Fruit fly (Drosophila melanogaster) whole organism, adult: ENCODE data around the gene Grip163.

Experiments
- CG11617 ChIP-seq: fragments of 200-800 bp; sonication (Bioruptor generic); optimal IDR thresholded peaks from 2 replicates; lab custom pipeline; 2017; ENCODE audit warnings: mild to moderate bottlenecking, missing biosample characterization, missing genetic modification reagents, missing genetic modification characterization
- CG12768 ChIP-seq: fragments of 200-800 bp; sonication (Bioruptor generic); optimal IDR thresholded peaks from 2 replicates; lab custom pipeline; 2017; ENCODE audit warnings: missing biosample characterization, missing genetic modification characterization, mild to moderate bottlenecking, moderate library complexity, missing genetic modification reagents
- CG14711 ChIP-seq: fragments of 200-800 bp; sonication (Bioruptor generic); optimal IDR thresholded peaks from 2 replicates; lab custom pipeline; 2018; ENCODE audit warnings: missing biosample characterization, mild to moderate bottlenecking, missing genetic modification characterization, moderate library complexity
- CG1620 ChIP-seq: fragments of 200-800 bp; sonication (Bioruptor generic); optimal IDR thresholded peaks from 2 replicates; lab custom pipeline; 2016; ENCODE audit warnings: missing biosample characterization, missing genetic modification characterization
- CG33017 ChIP-seq: fragments of 200-800 bp; sonication (Bioruptor generic); optimal IDR thresholded peaks from 2 replicates; lab custom pipeline; 2018; ENCODE audit warnings: missing biosample characterization, mild to moderate bottlenecking, missing genetic modification characterization, moderate library complexity
- CG5204 ChIP-seq: fragments of 200-800 bp; sonication (Bioruptor generic); optimal IDR thresholded peaks from 2 replicates; lab custom pipeline; 2016; ENCODE audit warnings: missing biosample characterization, missing genetic modification characterization
- CG7045 ChIP-seq: fragments of 200-800 bp; sonication (Bioruptor generic); optimal IDR thresholded peaks from 2 replicates; lab custom pipeline; 2017; ENCODE audit warnings: missing biosample characterization, mild to moderate bottlenecking, missing genetic modification characterization
- CG7101 ChIP-seq: fragments of 200-800 bp; sonication (Bioruptor generic); optimal IDR thresholded peaks from 2 replicates; lab custom pipeline; 2018; ENCODE audit warnings: missing biosample characterization, mild to moderate bottlenecking, missing genetic modification characterization, moderate library complexity
- Clk ChIP-seq: fragments of 200-800 bp; sonication (Bioruptor generic); optimal IDR thresholded peaks from 2 replicates; lab custom pipeline; 2017; ENCODE audit warnings: missing biosample characterization, missing genetic modification characterization
- Crg-1 ChIP-seq: fragments of 200-800 bp; sonication (Bioruptor generic); optimal IDR thresholded peaks from 2 replicates; lab custom pipeline; 2016; ENCODE audit warnings: missing biosample characterization, missing genetic modification characterization
- Hr96 ChIP-seq: fragments of 200-800 bp; sonication (Bioruptor generic); optimal IDR thresholded peaks from 2 replicates; lab custom pipeline; 2016; ENCODE audit warnings: missing biosample characterization, missing genetic modification characterization
- Mnt ChIP-seq: fragments of 200-800 bp; sonication (Bioruptor generic); optimal IDR thresholded peaks from 2 replicates; lab custom pipeline; 2016; ENCODE audit warnings: missing biosample characterization, mild to moderate bottlenecking, missing genetic modification characterization
- bab1 ChIP-seq: fragments of 200-800 bp; sonication (Bioruptor generic); optimal IDR thresholded peaks from 3 replicates; lab custom pipeline; 2019; ENCODE audit warnings: missing biosample characterization, mild to moderate bottlenecking, missing genetic modification characterization, moderate library complexity
- cic ChIP-seq: fragments of 200-800 bp; sonication (Bioruptor generic); optimal IDR thresholded peaks from 2 replicates; lab custom pipeline; 2017; ENCODE audit warnings: missing biosample characterization, mild to moderate bottlenecking, missing genetic modification characterization, moderate library complexity
- cnc ChIP-seq, 2 experiments: fragments of >200 bp; optimal IDR thresholded peaks; 2 replicates each; lab custom pipeline; 2017
- kay ChIP-seq: fragments of 200-800 bp; sonication (Bioruptor generic); peaks from one replicate; lab custom pipeline; 2016; ENCODE audit warnings: missing biosample characterization, missing genetic modification characterization, borderline replicate concordance
- ovo ChIP-seq: fragments of 200-800 bp; sonication (Bioruptor generic); optimal IDR thresholded peaks from 2 replicates; lab custom pipeline; 2016; ENCODE audit warnings: missing biosample characterization, missing genetic modification characterization
- pad ChIP-seq: fragments of 200-800 bp; sonication (Bioruptor generic); optimal IDR thresholded peaks from 3 replicates; lab custom pipeline; 2017; ENCODE audit warnings: missing biosample characterization, missing genetic modification characterization, mild to moderate bottlenecking, moderate library complexity, missing genetic modification reagents
- tj ChIP-seq: fragments of 200-800 bp; sonication (Bioruptor generic); optimal IDR thresholded peaks from 3 replicates; lab custom pipeline; 2017; ENCODE audit warnings: missing biosample characterization, mild to moderate bottlenecking, missing genetic modification characterization, moderate library complexity
- toe ChIP-seq: fragments of 200-800 bp; sonication (Bioruptor generic); optimal IDR thresholded peaks from 2 replicates; lab custom pipeline; 2016; ENCODE audit warnings: missing biosample characterization, missing genetic modification characterization

Grip163 gene

DNA sequence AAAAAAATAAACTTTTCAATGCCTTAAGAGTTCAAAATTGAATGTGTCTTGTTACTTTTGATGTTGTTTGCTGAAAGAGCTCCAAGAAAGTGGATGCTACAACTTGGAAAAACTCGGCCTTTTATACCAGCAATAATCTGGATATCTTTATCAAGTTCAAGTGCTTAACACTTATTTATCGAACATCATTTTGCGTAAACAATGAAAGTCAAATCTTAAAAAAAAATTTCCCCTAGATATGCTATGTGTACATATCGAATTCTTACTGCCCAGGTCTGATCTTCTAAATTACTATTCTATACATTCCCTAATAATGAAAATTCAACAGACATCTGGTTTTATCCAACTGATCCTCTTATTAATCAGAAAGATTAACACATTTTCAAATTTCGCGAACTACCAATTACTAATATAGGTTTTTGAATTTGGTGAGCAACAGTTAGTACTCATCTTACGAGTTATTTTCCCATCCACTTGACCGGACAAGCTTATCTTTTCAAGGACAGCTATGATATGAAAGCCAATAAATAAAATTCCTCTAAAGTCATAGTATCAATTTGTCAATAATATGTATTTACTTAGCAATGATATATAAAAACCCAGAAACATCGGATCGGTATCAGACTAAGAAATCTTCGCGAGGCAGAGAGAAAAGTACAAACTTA, 40.1 kb downstream of the Grip163 start, which contains the start of the genes CG11570 and CG43294:
Gene CG11570, minus strand, starts transcription at position 101 of the 665 bp plus-strand sequence.
Gene CG43294, plus strand, starts transcription at position 615 of the 665 bp plus-strand sequence.
- TF ChIP-seq Crg-1 (GFP tag; lab: Kevin White, UChicago): no peak
- TF ChIP-seq Clk (GFP tag; lab: Kevin White, UChicago): no peak
- TF ChIP-seq CG5204 (GFP tag; lab: Kevin White, UChicago): no peak
- TF ChIP-seq CG1620 (GFP tag; lab: Kevin White, UChicago): no peak
- TF ChIP-seq ovo (GFP tag; lab: Kevin White, UChicago): no peak
- TF ChIP-seq CG12768: no peak
- TF ChIP-seq Hr96 (GFP tag; lab: Kevin White, UChicago): no peak
- TF ChIP-seq CG11617 (GFP tag; lab: Kevin White, UChicago): no peak
- TF ChIP-seq CG7101: no peak
- TF ChIP-seq CG33017 (tag; lab: Kevin White, UChicago): no peak
- no peak for TF ChIP-seq cnc (optimal IDR thresholded peaks at IDR 0.05; lab: Kevin White, UChicago)
- no peak for TF ChIP-seq tj (GFP tag; lab: Kevin White, UChicago)

DNA sequence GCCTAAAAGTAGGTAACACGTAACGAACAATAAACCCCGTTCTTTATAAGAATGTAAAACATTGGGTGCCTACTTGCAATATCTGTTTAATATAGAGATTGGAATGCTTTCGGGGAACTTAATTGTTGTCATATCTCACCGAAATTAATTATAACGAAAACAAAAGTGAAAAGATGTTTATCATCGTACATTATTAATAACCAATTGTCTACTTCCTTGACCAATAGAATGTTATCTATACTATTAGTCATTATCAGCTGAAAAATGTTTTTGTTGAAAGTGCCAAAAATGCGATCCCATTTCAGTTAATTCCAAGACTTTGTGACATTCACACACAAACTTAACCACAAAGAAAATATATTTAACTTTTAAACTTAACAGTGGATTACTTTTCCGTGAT, 44.2 kb downstream of the Grip163 start, which contains the start of gene CG7248:
Gene CG7248, plus strand, starts transcription at position 301 of the 400 bp plus-strand sequence.
- TF ChIP-seq ovo (GFP tag; lab: Kevin White, UChicago): no peak
- peak; percentile 7 for TF ChIP-seq kay (GFP tag; lab: Kevin White, UChicago)

DNA sequence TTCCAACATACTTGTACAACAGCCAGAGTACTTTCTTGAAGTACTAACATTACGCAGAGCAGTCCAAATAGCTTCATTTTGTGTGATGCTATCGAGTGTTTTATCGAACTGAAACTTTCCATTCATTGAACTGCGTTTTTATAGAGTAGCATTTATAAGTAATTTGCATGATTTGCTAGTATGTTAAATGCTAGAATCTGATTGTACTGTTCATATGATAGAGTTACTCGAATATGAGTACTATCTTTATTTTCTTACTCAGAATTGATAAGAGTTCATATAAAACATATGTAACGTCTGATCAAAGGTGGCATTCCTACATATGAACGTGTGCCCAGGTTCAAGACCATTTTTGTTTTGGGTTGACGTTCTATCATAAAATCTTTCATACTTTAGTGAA, 44.7 kb downstream of the Grip163 start, which contains the start of gene obst-G:
Gene obst-G, minus strand, starts transcription at position 101 of the 400 bp plus-strand sequence.
- TF ChIP-seq CG7101: no peak
- TF ChIP-seq pad (GFP tag; lab: Kevin White, UChicago): no peak
- TF ChIP-seq ovo (GFP tag; lab: Kevin White, UChicago): no peak
- no peak for TF ChIP-seq kay (GFP tag; lab: Kevin White, UChicago)
- TF ChIP-seq Hr96 (GFP tag; lab: Kevin White, UChicago): no peak
- TF ChIP-seq CG5204 (GFP tag; lab: Kevin White, UChicago): no peak
- TF ChIP-seq bab1 (GFP tag; lab: Kevin White, UChicago): no peak
- TF ChIP-seq Clk (GFP tag; lab: Kevin White, UChicago): no peak
- no peak for TF ChIP-seq CG11617 (GFP tag; lab: Kevin White, UChicago)
- TF ChIP-seq Mnt (GFP tag; lab: Kevin White, UChicago): no peak
- TF ChIP-seq tj (GFP tag; lab: Kevin White, UChicago): no peak
- TF ChIP-seq cnc (optimal IDR thresholded peaks at IDR 0.05; lab: Kevin White, UChicago): no peak
- no peak for TF ChIP-seq toe (GFP tag; lab: Kevin White, UChicago)
- no peak for TF ChIP-seq Crg-1 (GFP tag; lab: Kevin White, UChicago)
- no peak for TF ChIP-seq cic (GFP tag; lab: Kevin White, UChicago)
- TF ChIP-seq CG1620 (GFP tag; lab: Kevin White, UChicago): no peak
- TF ChIP-seq CG12768: no peak
- no peak for TF ChIP-seq CG33017 (tag; lab: Kevin White, UChicago)
- no peak for TF ChIP-seq CG7045

DNA sequence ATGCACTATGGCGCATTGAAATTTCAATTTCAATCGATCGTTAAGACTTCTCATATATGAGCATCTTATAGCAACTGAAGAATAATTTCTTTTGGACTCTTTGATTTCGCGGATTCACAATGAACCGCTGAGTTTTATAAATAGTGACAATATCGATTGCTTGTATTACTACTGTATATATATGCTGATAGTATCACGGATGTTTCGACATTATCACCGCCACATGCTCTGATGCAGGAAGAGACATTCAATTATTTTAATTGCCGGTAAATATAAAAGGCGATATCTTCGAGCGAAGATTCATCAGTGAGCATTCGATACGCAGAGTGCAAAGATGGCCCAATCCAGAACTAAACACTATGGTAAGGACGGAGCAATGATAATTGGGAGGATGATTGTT, 48.4 kb downstream of the Grip163 start, which contains the start of gene CG17826:
Gene CG17826, plus strand, starts transcription at position 301 of the 400 bp plus-strand sequence.
- TF ChIP-seq CG11617 (GFP tag; lab: Kevin White, UChicago) (no peak), CG7101 (no peak), toe (GFP tag; lab: Kevin White, UChicago) (no peak)

DNA sequence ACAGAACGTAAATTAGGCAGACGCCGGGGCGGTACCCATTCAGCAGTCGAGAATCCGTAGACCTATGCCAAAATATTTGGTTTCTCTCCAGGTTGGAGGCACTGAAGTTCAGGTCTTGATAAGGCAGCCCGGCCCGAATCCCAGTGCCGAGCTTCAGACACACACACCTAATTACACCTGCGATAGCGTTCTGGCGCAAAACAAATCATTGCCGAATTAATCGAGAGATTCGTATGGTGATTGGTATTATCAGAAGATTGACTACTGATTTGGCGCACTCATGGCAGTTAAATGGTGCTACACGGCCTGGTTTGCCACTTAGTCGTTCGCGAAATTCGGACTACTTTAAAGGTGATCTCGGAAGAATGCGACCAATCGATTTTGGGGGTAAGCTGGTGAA, 50.6 kb downstream of the Grip163 start, which contains the start of gene CG7252:
Gene CG7252, plus strand, starts transcription at position 319 of the 400 bp plus-strand sequence.
- no peak for TF ChIP-seq CG14711 (tag; lab: Kevin White, UChicago)
- TF ChIP-seq tj (GFP tag; lab: Kevin White, UChicago): no peak
- no peak for TF ChIP-seq cic (GFP tag; lab: Kevin White, UChicago)

DNA sequence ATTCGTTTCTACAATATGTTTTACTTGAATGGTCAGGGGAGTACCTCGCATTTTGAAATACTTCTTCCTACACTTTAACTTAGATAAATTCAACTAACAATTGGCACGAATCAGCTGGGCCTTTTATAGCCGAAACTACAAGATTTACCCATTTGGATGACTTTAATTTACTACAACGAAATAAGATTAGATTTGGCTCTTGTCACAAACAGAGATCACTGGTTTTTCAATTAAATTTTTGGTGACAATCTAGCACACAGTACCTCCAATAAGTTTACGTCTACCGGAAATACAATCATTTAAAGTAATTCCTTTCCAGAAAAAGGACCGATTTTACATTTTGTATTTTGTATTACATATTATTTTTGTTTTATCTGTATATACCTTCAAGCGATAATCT, 53.2 kb downstream of the Grip163 start, which contains the start of gene CG5883:
Gene CG5883, minus strand, starts transcription at position 101 of the 400 bp plus-strand sequence.
- no peak for TF ChIP-seq cic (GFP tag; lab: Kevin White, UChicago)
- TF ChIP-seq CG7045: no peak
- TF ChIP-seq CG5204 (GFP tag; lab: Kevin White, UChicago): no peak
- TF ChIP-seq bab1 (GFP tag; lab: Kevin White, UChicago): no peak
- no peak for TF ChIP-seq CG7101
- no peak for TF ChIP-seq kay (GFP tag; lab: Kevin White, UChicago)
- no peak for TF ChIP-seq Mnt (GFP tag; lab: Kevin White, UChicago)
- TF ChIP-seq CG1620 (GFP tag; lab: Kevin White, UChicago): no peak
- no peak for TF ChIP-seq CG14711 (tag; lab: Kevin White, UChicago)
- TF ChIP-seq Hr96 (GFP tag; lab: Kevin White, UChicago): no peak
- TF ChIP-seq toe (GFP tag; lab: Kevin White, UChicago): no peak
- TF ChIP-seq CG11617 (GFP tag; lab: Kevin White, UChicago): no peak
- no peak for TF ChIP-seq CG12768
- no peak for TF ChIP-seq cnc (optimal IDR thresholded peaks at IDR 0.05; lab: Kevin White, UChicago)
